Worm (Caenorhabditis elegans): ENCODE results near the gene C31G12.1.

DNA sequence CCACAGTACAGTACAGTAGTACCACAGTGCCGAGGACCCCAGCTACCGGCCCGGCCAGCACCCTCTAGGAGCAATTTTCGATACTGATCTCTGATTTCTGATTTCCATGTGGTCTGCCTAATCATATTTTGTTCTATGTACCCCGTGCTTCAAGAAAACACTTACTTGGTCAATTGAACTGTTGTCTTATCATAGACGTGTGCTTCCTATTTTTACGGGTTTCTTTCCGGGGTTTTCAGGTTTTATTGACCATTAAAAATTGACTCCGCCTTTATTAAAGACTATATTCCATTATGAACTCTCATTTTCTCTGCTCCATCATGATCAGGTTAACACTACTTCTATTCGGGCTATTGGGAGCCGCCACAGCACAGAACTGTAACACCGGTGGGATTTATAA, 22.1 kb upstream of the C31G12.1 start, which contains the start of gene clec-48:
- TF ChIP-seq ama-1 (optimal IDR thresholded peaks at IDR 0.05) (no peak), ets-7 (tag; optimal IDR thresholded peaks at IDR 0.05) (no peak), tbx-37 (GFP tag; conservative IDR thresholded peaks at IDR 0.05) (no peak), B0310.2 (tag; optimal IDR thresholded peaks at IDR 0.05) (no peak), aly-1 (tag; optimal IDR thresholded peaks at IDR 0.05) (no peak), tbx-11 (GFP tag; IDR thresholded peaks at IDR 0.05) (no peak), hmg-4 (GFP tag; optimal IDR thresholded peaks at IDR 0.05) (no peak), hnd-1 (tag; optimal IDR thresholded peaks at IDR 0.05) (no peak), tra-4 (tag; optimal IDR thresholded peaks at IDR 0.05) (no peak)

All from whole organism, early embryonic.